Fruit fly (Drosophila melanogaster) S2 (cell line): ENCODE data around the gene Lrr47.

Experiments
- CG8478 ChIP-seq: fragments of >200 bp; optimal IDR thresholded peaks from 2 replicates; lab custom pipeline; 2018
- CTCF ChIP-seq, 2 experiments: fragments of >200 bp; optimal IDR thresholded peaks; 2 replicates each; lab custom pipeline; 2018

DNA sequence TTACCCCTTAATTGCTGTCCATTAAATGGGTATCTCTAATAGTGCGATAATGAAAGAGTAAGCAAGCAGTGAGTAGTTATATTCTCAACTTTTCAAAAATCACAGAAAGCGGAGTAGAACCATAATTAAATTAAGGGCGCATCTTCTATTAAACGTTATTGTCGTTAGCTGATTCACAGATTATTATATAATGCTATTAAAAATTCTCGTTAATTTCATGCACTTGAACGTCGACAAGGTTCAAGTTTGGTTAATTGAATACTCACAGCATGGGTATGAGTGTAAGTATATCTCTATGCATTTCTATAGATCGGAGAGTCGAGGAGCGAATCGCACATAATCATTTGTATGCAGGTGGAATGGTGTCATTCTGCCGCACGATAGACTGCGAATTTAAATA lies 6.3 kb upstream of the Lrr47 start:
- no peak for TF ChIP-seq CG8478 (lab: Kevin White, UChicago)
- TF ChIP-seq CTCF (optimal IDR thresholded peaks at IDR 0.05; lab: Kevin White, UChicago): no peak
